Fruit fly (Drosophila melanogaster) whole organism, embryonic: ENCODE measurements around the gene CG32248.
A peak's percentile ranks its signal among the peaks of the same experiment; 100 is the strongest.

ENCODE experiments used
- Antp ChIP-seq: fragments of 200-800 bp; sonication (Bioruptor generic); optimal IDR thresholded peaks from 3 replicates; lab custom pipeline; 2016; ENCODE audit warnings: missing biosample characterization, missing genetic modification characterization
- Atf-2 ChIP-seq: fragments of 200-800 bp; sonication (Bioruptor generic); optimal IDR thresholded peaks from 2 replicates; lab custom pipeline; 2016; ENCODE audit warnings: missing biosample characterization, missing genetic modification characterization
- CG11085 ChIP-seq: fragments of 200-800 bp; sonication (Bioruptor generic); IDR thresholded peaks from 2 replicates; pipeline ENCODE4 v1.3.6; 2022; ENCODE audit warnings: missing biosample characterization, missing genetic modification characterization
- CG11247 ChIP-seq: fragments of 200-800 bp; sonication (Bioruptor generic); IDR thresholded peaks from 2 replicates; pipeline ENCODE4 v1.3.6; 2022; ENCODE audit warnings: missing biosample characterization, missing genetic modification characterization
- CG11398 ChIP-seq: fragments of 200-800 bp; sonication (Bioruptor generic); optimal IDR thresholded peaks from 2 replicates; lab custom pipeline; 2016; ENCODE audit warnings: missing biosample characterization, missing genetic modification characterization
- CG11456 ChIP-seq: fragments of 200-800 bp; sonication (Bioruptor generic); IDR thresholded peaks from 3 replicates; pipeline ENCODE4 v1.3.6; 2022; ENCODE audit warnings: missing biosample characterization, missing genetic modification characterization
- CG11560 ChIP-seq: fragments of 200-800 bp; sonication (Bioruptor generic); IDR thresholded peaks from 3 replicates; pipeline ENCODE4 v1.3.6; 2022; ENCODE audit warnings: missing biosample characterization, missing genetic modification characterization
- CG11723 ChIP-seq: fragments of 200-800 bp; sonication (Bioruptor generic); optimal IDR thresholded peaks from 2 replicates; lab custom pipeline; 2017; ENCODE audit warnings: missing biosample characterization, mild to moderate bottlenecking, missing genetic modification characterization
- CG13424 ChIP-seq: fragments of 200-800 bp; sonication (Bioruptor generic); optimal IDR thresholded peaks from 2 replicates; lab custom pipeline; 2019; ENCODE audit warnings: missing biosample characterization, mild to moderate bottlenecking, missing genetic modification characterization, moderate library complexity
- CG17829 ChIP-seq: fragments of 200-800 bp; optimal IDR thresholded peaks from 2 replicates; lab custom pipeline; 2019; ENCODE audit warnings: missing biosample characterization, mild to moderate bottlenecking, missing genetic modification characterization, moderate library complexity
- CG18476 ChIP-seq: fragments of 200-800 bp; sonication (Bioruptor generic); optimal IDR thresholded peaks from 2 replicates; lab custom pipeline; 2016; ENCODE audit warnings: missing biosample characterization, mild to moderate bottlenecking, missing genetic modification characterization
- CG18599 ChIP-seq: fragments of 200-800 bp; sonication (Bioruptor generic); optimal IDR thresholded peaks from 3 replicates; lab custom pipeline; 2017; ENCODE audit warnings: missing biosample characterization, missing genetic modification characterization, mild to moderate bottlenecking, moderate library complexity, missing genetic modification reagents
- CG4360 ChIP-seq: fragments of 200-800 bp; sonication (Bioruptor generic); IDR thresholded peaks from 2 replicates; pipeline ENCODE4 v1.3.6; 2022; ENCODE audit warnings: missing biosample characterization, missing genetic modification characterization
- CG6254 ChIP-seq: fragments of 200-800 bp; sonication (Bioruptor generic); optimal IDR thresholded peaks from 3 replicates; lab custom pipeline; 2017; ENCODE audit warnings: mild to moderate bottlenecking, missing biosample characterization, missing genetic modification reagents, missing genetic modification characterization
- CG6765 ChIP-seq: fragments of 200-800 bp; sonication (Bioruptor generic); optimal IDR thresholded peaks from 3 replicates; lab custom pipeline; 2017; ENCODE audit warnings: missing biosample characterization, mild to moderate bottlenecking, missing genetic modification characterization
- CG7357 ChIP-seq: fragments of 200-800 bp; sonication (Bioruptor generic); IDR thresholded peaks from 3 replicates; pipeline ENCODE4 v1.3.6; 2022; ENCODE audit warnings: missing biosample characterization, missing genetic modification characterization
- CG8765 ChIP-seq: fragments of 200-800 bp; sonication (Bioruptor generic); IDR thresholded peaks from 2 replicates; pipeline ENCODE4 v1.3.6; 2022; ENCODE audit warnings: missing biosample characterization, missing genetic modification characterization
- CG9797 ChIP-seq: fragments of 200-800 bp; sonication (Bioruptor generic); optimal IDR thresholded peaks from 3 replicates; lab custom pipeline; 2018; ENCODE audit warnings: missing biosample characterization, mild to moderate bottlenecking, missing genetic modification characterization
- Dad ChIP-seq: fragments of 200-800 bp; sonication (Bioruptor generic); optimal IDR thresholded peaks from 3 replicates; lab custom pipeline; 2016; ENCODE audit warnings: missing biosample characterization, missing genetic modification characterization
- Fer1 ChIP-seq: fragments of 200-800 bp; sonication (Bioruptor generic); optimal IDR thresholded peaks from 2 replicates; lab custom pipeline; 2017; ENCODE audit warnings: missing biosample characterization, mild to moderate bottlenecking, missing genetic modification characterization
- Hmr ChIP-seq: fragments of 200-800 bp; sonication (Bioruptor generic); optimal IDR thresholded peaks from 3 replicates; lab custom pipeline; 2017; ENCODE audit warnings: mild to moderate bottlenecking, missing biosample characterization, missing genetic modification reagents, missing genetic modification characterization
- Hr39 ChIP-seq: fragments of >200 bp; optimal IDR thresholded peaks from 2 replicates; lab custom pipeline; 2017
- Med ChIP-seq: fragments of 200-800 bp; sonication (Bioruptor generic); peaks from one replicate; lab custom pipeline; 2016; ENCODE audit warnings: missing biosample characterization, missing genetic modification characterization, mild to moderate bottlenecking, inconsistent platforms, moderate library complexity
- NfI ChIP-seq: fragments of 200-800 bp; sonication (Bioruptor generic); optimal IDR thresholded peaks from 3 replicates; lab custom pipeline; 2018; ENCODE audit warnings: missing biosample characterization, mild to moderate bottlenecking, missing genetic modification characterization, moderate library complexity
- Scr ChIP-seq: fragments of 200-800 bp; sonication (Bioruptor generic); IDR thresholded peaks from 2 replicates; pipeline ENCODE4 v1.3.6; 2022; ENCODE audit warnings: missing biosample characterization, missing genetic modification characterization; ENCODE audit not compliant: partially characterized antibody
- Side ChIP-seq: fragments of 200-800 bp; sonication (Bioruptor generic); optimal IDR thresholded peaks from 2 replicates; lab custom pipeline; 2016; ENCODE audit warnings: missing biosample characterization, missing genetic modification characterization
- Sox102F ChIP-seq: fragments of 200-800 bp; sonication (Bioruptor generic); optimal IDR thresholded peaks from 2 replicates; lab custom pipeline; 2018; ENCODE audit warnings: missing biosample characterization, mild to moderate bottlenecking, missing genetic modification characterization, moderate library complexity
- Ssrp ChIP-seq: fragments of 200-800 bp; sonication (Bioruptor generic); optimal IDR thresholded peaks from 2 replicates; lab custom pipeline; 2018; ENCODE audit warnings: missing biosample characterization, mild to moderate bottlenecking, missing genetic modification characterization, moderate library complexity
- TFAM ChIP-seq: fragments of 200-800 bp; sonication (Bioruptor generic); optimal IDR thresholded peaks from 2 replicates; lab custom pipeline; 2017; ENCODE audit warnings: missing biosample characterization, missing genetic modification characterization, inconsistent platforms
- Usf ChIP-seq: fragments of 200-800 bp; sonication (Bioruptor generic); optimal IDR thresholded peaks from 2 replicates; lab custom pipeline; 2017; ENCODE audit warnings: missing genotype, missing biosample characterization, missing genetic modification characterization
- ab ChIP-seq: fragments of 200-800 bp; sonication (Bioruptor generic); optimal IDR thresholded peaks from 2 replicates; lab custom pipeline; 2016; ENCODE audit warnings: missing biosample characterization, missing genetic modification characterization
- amos ChIP-seq: fragments of 200-800 bp; sonication (Bioruptor generic); IDR thresholded peaks from 2 replicates; pipeline ENCODE4 v1.3.6; 2022; ENCODE audit warnings: missing biosample characterization, missing genetic modification characterization; ENCODE audit not compliant: partially characterized antibody
- ase ChIP-seq: fragments of 200-800 bp; sonication (Bioruptor generic); IDR thresholded peaks from 3 replicates; pipeline ENCODE4 v1.3.6; 2022; ENCODE audit warnings: missing biosample characterization, missing genetic modification characterization
- az2 ChIP-seq: fragments of 200-800 bp; sonication (Bioruptor generic); optimal IDR thresholded peaks from 3 replicates; lab custom pipeline; 2016; ENCODE audit warnings: missing biosample characterization, missing genetic modification characterization
- bigmax ChIP-seq: fragments of 200-800 bp; sonication (Bioruptor generic); optimal IDR thresholded peaks from 2 replicates; lab custom pipeline; 2018; ENCODE audit warnings: missing biosample characterization, mild to moderate bottlenecking, missing genetic modification characterization
- cad ChIP-seq: fragments of >200 bp; optimal IDR thresholded peaks from 2 replicates; lab custom pipeline; 2017; ENCODE audit warnings: missing biosample characterization, missing genetic modification characterization
- chn ChIP-seq: fragments of 200-800 bp; sonication (Bioruptor generic); optimal IDR thresholded peaks from 2 replicates; lab custom pipeline; 2016; ENCODE audit warnings: missing biosample characterization, missing genetic modification characterization
- dati ChIP-seq: fragments of 200-800 bp; sonication (Bioruptor generic); IDR thresholded peaks from 2 replicates; pipeline ENCODE4 v1.3.6; 2022; ENCODE audit warnings: missing biosample characterization, missing genetic modification characterization
- en ChIP-seq: fragments of 200-800 bp; sonication (Bioruptor generic); optimal IDR thresholded peaks from 2 replicates; lab custom pipeline; 2016; ENCODE audit warnings: missing biosample characterization, missing genetic modification characterization
- gem ChIP-seq: fragments of 200-800 bp; sonication (Bioruptor generic); optimal IDR thresholded peaks from 2 replicates; lab custom pipeline; 2019; ENCODE audit warnings: missing biosample characterization, mild to moderate bottlenecking, missing genetic modification characterization, moderate library complexity
- gfzf ChIP-seq: fragments of 200-800 bp; sonication (Bioruptor generic); optimal IDR thresholded peaks from 2 replicates; lab custom pipeline; 2016; ENCODE audit warnings: missing biosample characterization, mild to moderate bottlenecking, missing genetic modification characterization, moderate library complexity
- mam ChIP-seq: fragments of 200-800 bp; sonication (Bioruptor generic); optimal IDR thresholded peaks from 3 replicates; lab custom pipeline; 2016; ENCODE audit warnings: missing biosample characterization, missing genetic modification characterization
- otp ChIP-seq: fragments of 200-800 bp; sonication (Bioruptor generic); IDR thresholded peaks from 3 replicates; pipeline ENCODE4, ENCODE4 v1.3.6; 2022; ENCODE audit warnings: missing biosample characterization, missing genetic modification characterization
- pan ChIP-seq, 4 experiments: fragments of >200 bp in 3 of 4; fragments of 200-800 bp in 1 of 4; sonication (Bioruptor generic) in 1 of 4; optimal IDR thresholded peaks in 3 of 4; IDR thresholded peaks in 1 of 4; 2 replicates each; pipeline versions ENCODE4 v1.3.6 to Lab custom; 2017 to 2022; ENCODE audit warnings: missing biosample characterization in 2 of 4, missing genetic modification characterization in 2 of 4, mixed read lengths in 1 of 4
- pnt ChIP-seq: fragments of 200-800 bp; sonication (Bioruptor generic); optimal IDR thresholded peaks from 3 replicates; lab custom pipeline; 2016; ENCODE audit warnings: missing biosample characterization, missing genetic modification characterization
- row ChIP-seq: fragments of 200-800 bp; sonication (Bioruptor generic); IDR thresholded peaks from 3 replicates; pipeline ENCODE4 v1.3.6; 2022; ENCODE audit warnings: missing biosample characterization, missing genetic modification characterization
- scrt ChIP-seq: fragments of 200-800 bp; sonication (Bioruptor generic); optimal IDR thresholded peaks from 2 replicates; lab custom pipeline; 2018; ENCODE audit warnings: missing biosample characterization, mild to moderate bottlenecking, missing genetic modification characterization, moderate library complexity
- sim ChIP-seq: fragments of 200-800 bp; sonication (Bioruptor generic); IDR thresholded peaks from 2 replicates; pipeline ENCODE4 v1.3.6; 2022; ENCODE audit warnings: missing biosample characterization, missing genetic modification characterization
- slbo ChIP-seq: fragments of 200-800 bp; sonication (Bioruptor generic); IDR thresholded peaks from 2 replicates; pipeline ENCODE4 v1.3.6; 2022; ENCODE audit warnings: missing biosample characterization, missing genetic modification characterization
- sqz ChIP-seq: fragments of 200-800 bp; sonication (Bioruptor generic); optimal IDR thresholded peaks from 3 replicates; lab custom pipeline; 2018; ENCODE audit warnings: missing biosample characterization, mild to moderate bottlenecking, missing genetic modification characterization
- sr ChIP-seq: fragments of 200-800 bp; sonication (Bioruptor generic); IDR thresholded peaks from 3 replicates; pipeline ENCODE4 v1.3.6; 2022; ENCODE audit warnings: missing biosample characterization, missing genetic modification characterization
- zfh2 ChIP-seq: fragments of 200-800 bp; sonication (Bioruptor generic); optimal IDR thresholded peaks from 2 replicates; lab custom pipeline; 2016; ENCODE audit warnings: missing biosample characterization, missing genetic modification characterization

Gene CG32248

DNA sequence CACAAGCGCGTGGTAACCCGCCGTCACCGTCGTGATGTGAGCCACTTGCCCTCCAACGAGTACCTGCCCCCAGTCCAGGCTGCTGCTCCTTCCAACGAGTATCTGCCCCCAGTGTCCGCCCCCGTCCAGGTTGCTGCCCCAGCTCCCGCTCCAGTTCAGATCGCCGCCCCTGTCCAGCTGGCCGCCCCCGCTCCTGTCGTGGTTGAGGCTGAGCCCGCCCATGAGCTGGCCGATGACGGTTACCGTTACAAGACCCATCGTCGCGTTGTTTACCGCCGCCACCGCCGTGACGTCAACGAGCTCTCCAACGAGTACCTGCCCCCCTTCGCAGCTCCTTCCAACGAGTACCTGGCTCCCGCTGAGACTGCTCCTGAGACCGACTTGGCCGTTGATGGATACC is 9.2 kb downstream of the CG32248 start (continued):
- TF ChIP-seq cad (GFP tag; lab: Kevin White, UChicago) (no peak), CG11085 (peak; percentile 61; the same call in 1 of the 2 replicates), slbo (peak; percentile 46), CG11247 (GFP tag; lab: Robert Waterston, UW) (no peak), Antp (GFP tag; lab: Kevin White, UChicago) (no peak), bigmax (GFP tag; lab: Kevin White, UChicago) (no peak), mam (GFP tag; lab: Kevin White, UChicago) (no peak), sqz (GFP tag; lab: Kevin White, UChicago) (no peak), ab (GFP tag; lab: Kevin White, UChicago) (no peak), pnt (no peak), CG6765 (GFP tag; lab: Kevin White, UChicago) (no peak), sr (GFP tag; lab: Robert Waterston, UW) (no peak), en (GFP tag; lab: Kevin White, UChicago) (no peak), pan (optimal IDR thresholded peaks at IDR 0.05; lab: Kevin White, UChicago) (no peak), pan (GFP tag; optimal IDR thresholded peaks at IDR 0.05 in 1 of 2, IDR thresholded peaks at IDR 0.05 in 1 of 2) (no peak), CG13424 (tag; lab: Kevin White, UChicago) (no peak), chn (GFP tag; lab: Kevin White, UChicago) (no peak), CG6254 (GFP tag; lab: Kevin White, UChicago) (no peak), amos (GFP tag; lab: Robert Waterston, UW) (no peak), CG18599 (GFP tag; lab: Kevin White, UChicago) (no peak), scrt (GFP tag; lab: Kevin White, UChicago) (no peak), Atf-2 (GFP tag; lab: Kevin White, UChicago) (no peak), sim (GFP tag; lab: Robert Waterston, UW) (no peak), CG9797 (no peak), ase (GFP tag; lab: Robert Waterston, UW) (0 out of 3 replicates have a peak, but pooled peaks have one; percentile 4), CG11398 (GFP tag; lab: Kevin White, UChicago) (no peak), TFAM (GFP tag; lab: Kevin White, UChicago) (no peak), az2 (GFP tag; lab: Kevin White, UChicago) (no peak), Dad (GFP tag; lab: Kevin White, UChicago) (no peak), CG11723 (GFP tag; lab: Kevin White, UChicago) (no peak), CG11456 (no peak), CG18476 (GFP tag; lab: Kevin White, UChicago) (no peak), gfzf (GFP tag; lab: Kevin White, UChicago) (no peak), Scr (no peak), CG17829 (no peak), CG7357 (GFP tag; lab: Robert Waterston, UW) (no peak), row (GFP tag; lab: Robert Waterston, UW) (no peak), Usf (GFP tag; lab: Kevin White, UChicago) (no peak), CG8765 (GFP tag; lab: Robert Waterston, UW) (no peak), Hr39 (lab: Kevin White, UChicago) (no peak), gem (no peak), CG11560 (tag; lab: Robert Waterston, UW) (no peak), Hmr (no peak), Ssrp (tag; lab: Kevin White, UChicago) (no peak), Side (GFP tag; lab: Kevin White, UChicago) (no peak), Fer1 (no peak), NfI (GFP tag; lab: Kevin White, UChicago) (no peak), CG4360 (GFP tag; lab: Robert Waterston, UW) (no peak), otp (no peak), Sox102F (GFP tag; lab: Kevin White, UChicago) (no peak), zfh2 (GFP tag; lab: Kevin White, UChicago) (no peak), dati (GFP tag; lab: Robert Waterston, UW) (no peak), Med (GFP tag; lab: Kevin White, UChicago) (peak; percentile 11)
